Fruit fly (Drosophila melanogaster) whole organism, embryonic: ENCODE measurements around the gene gish.

Source experiments
- CG14050 ChIP-seq: fragments of 200-800 bp; sonication (Bioruptor generic); IDR thresholded peaks from 3 replicates; pipeline ENCODE4 v1.3.6; 2022; ENCODE audit warnings: missing biosample characterization, missing genetic modification characterization
- CG18599 ChIP-seq: fragments of 200-800 bp; sonication (Bioruptor generic); optimal IDR thresholded peaks from 3 replicates; lab custom pipeline; 2017; ENCODE audit warnings: missing biosample characterization, missing genetic modification characterization, mild to moderate bottlenecking, moderate library complexity, missing genetic modification reagents
- CG6272 ChIP-seq: fragments of 200-800 bp; sonication (Bioruptor generic); IDR thresholded peaks from 2 replicates; pipeline ENCODE4 v1.3.6; 2022; ENCODE audit warnings: missing biosample characterization, missing genetic modification characterization
- emc ChIP-seq: fragments of 200-800 bp; sonication (Bioruptor generic); optimal IDR thresholded peaks from 2 replicates; lab custom pipeline; 2016; ENCODE audit warnings: missing biosample characterization, missing genetic modification characterization
- pan ChIP-seq, 4 experiments: fragments of >200 bp in 3 of 4; fragments of 200-800 bp in 1 of 4; sonication (Bioruptor generic) in 1 of 4; optimal IDR thresholded peaks in 3 of 4; IDR thresholded peaks in 1 of 4; 2 replicates each; pipeline versions ENCODE4 v1.3.6 to Lab custom; 2017 to 2022; ENCODE audit warnings: missing biosample characterization in 2 of 4, missing genetic modification characterization in 2 of 4, mixed read lengths in 1 of 4

dm6 chr3R:16252898-16253412 is 19.3 kb upstream of the gish start:
- TF ChIP-seq CG18599 (no peak), pan (optimal IDR thresholded peaks at IDR 0.05; lab: Kevin White, UChicago) (no peak), pan (GFP tag; optimal IDR thresholded peaks at IDR 0.05 in 1 of 2, IDR thresholded peaks at IDR 0.05 in 1 of 2) (no peak), CG6272 (no peak), CG14050 (GFP tag; lab: Robert Waterston, UW) (no peak), emc (GFP tag; lab: Kevin White, UChicago) (no peak)
